Fruit fly (Drosophila melanogaster) whole organism, embryonic: ENCODE results near the gene Seipin.

ENCODE experiments used
- Atf6 ChIP-seq: fragments of 200-800 bp; sonication (Bioruptor generic); IDR thresholded peaks from 2 replicates; pipeline ENCODE4 v1.3.6; 2022; ENCODE audit warnings: missing biosample characterization, missing genetic modification characterization
- CG10543 ChIP-seq: fragments of 200-800 bp; sonication (Bioruptor generic); optimal IDR thresholded peaks from 3 replicates; lab custom pipeline; 2017; ENCODE audit warnings: missing biosample characterization, mild to moderate bottlenecking, missing genetic modification characterization, moderate library complexity
- CG11085 ChIP-seq: fragments of 200-800 bp; sonication (Bioruptor generic); IDR thresholded peaks from 2 replicates; pipeline ENCODE4 v1.3.6; 2022; ENCODE audit warnings: missing biosample characterization, missing genetic modification characterization
- CG11723 ChIP-seq: fragments of 200-800 bp; sonication (Bioruptor generic); optimal IDR thresholded peaks from 2 replicates; lab custom pipeline; 2017; ENCODE audit warnings: missing biosample characterization, mild to moderate bottlenecking, missing genetic modification characterization
- CG12155 ChIP-seq: fragments of 200-800 bp; sonication (Bioruptor generic); optimal IDR thresholded peaks from 3 replicates; lab custom pipeline; 2016; ENCODE audit warnings: missing biosample characterization, missing genetic modification characterization
- CG13296 ChIP-seq: fragments of 200-800 bp; sonication (Bioruptor generic); optimal IDR thresholded peaks from 3 replicates; lab custom pipeline; 2018; ENCODE audit warnings: missing biosample characterization, mild to moderate bottlenecking, missing genetic modification characterization
- CG13775 ChIP-seq: fragments of 200-800 bp; sonication (Bioruptor generic); optimal IDR thresholded peaks from 3 replicates; lab custom pipeline; 2017; ENCODE audit warnings: missing biosample characterization, mild to moderate bottlenecking, missing genetic modification characterization
- CG15269 ChIP-seq: fragments of 200-800 bp; sonication (Bioruptor generic); optimal IDR thresholded peaks from 2 replicates; lab custom pipeline; 2018; ENCODE audit warnings: missing biosample characterization, mild to moderate bottlenecking, missing genetic modification characterization, moderate library complexity
- CG17385 ChIP-seq: fragments of 200-800 bp; sonication (Bioruptor generic); optimal IDR thresholded peaks from 3 replicates; lab custom pipeline; 2018; ENCODE audit warnings: missing biosample characterization, mild to moderate bottlenecking, missing genetic modification characterization
- CG3163 ChIP-seq: fragments of 200-800 bp; sonication (Bioruptor generic); optimal IDR thresholded peaks from 3 replicates; lab custom pipeline; 2016; ENCODE audit warnings: missing biosample characterization, missing genetic modification characterization
- CG32532 ChIP-seq: fragments of 200-800 bp; sonication (Bioruptor generic); IDR thresholded peaks from 2 replicates; pipeline ENCODE4 v1.3.6; 2022; ENCODE audit warnings: missing biosample characterization, missing genetic modification characterization
- CG34224 ChIP-seq: fragments of 200-800 bp; sonication (Bioruptor generic); IDR thresholded peaks from 3 replicates; pipeline ENCODE4 v1.3.6; 2022; ENCODE audit warnings: missing biosample characterization, missing genetic modification characterization; ENCODE audit not compliant: partially characterized antibody
- CG3995 ChIP-seq: fragments of 200-800 bp; sonication (Bioruptor generic); optimal IDR thresholded peaks from 3 replicates; lab custom pipeline; 2016; ENCODE audit warnings: missing biosample characterization, missing genetic modification characterization
- CG7839 ChIP-seq: fragments of 200-800 bp; sonication (Bioruptor generic); optimal IDR thresholded peaks from 3 replicates; lab custom pipeline; 2018; ENCODE audit warnings: missing biosample characterization, mild to moderate bottlenecking, missing genetic modification characterization, moderate library complexity
- CG7928 ChIP-seq: fragments of 200-800 bp; sonication (Bioruptor generic); optimal IDR thresholded peaks from 2 replicates; lab custom pipeline; 2017; ENCODE audit warnings: missing biosample characterization, mild to moderate bottlenecking, missing genetic modification characterization
- CG8478 ChIP-seq: fragments of >200 bp; optimal IDR thresholded peaks from 2 replicates; lab custom pipeline; 2018
- CG9609 ChIP-seq: fragments of 200-800 bp; sonication (Bioruptor generic); optimal IDR thresholded peaks from 3 replicates; lab custom pipeline; 2016; ENCODE audit warnings: missing biosample characterization, missing genetic modification characterization
- Drgx ChIP-seq: fragments of 200-800 bp; sonication (Bioruptor generic); IDR thresholded peaks from 2 replicates; pipeline ENCODE4 v1.3.6; 2022; ENCODE audit warnings: missing biosample characterization, missing genetic modification characterization
- Hmr ChIP-seq: fragments of 200-800 bp; sonication (Bioruptor generic); optimal IDR thresholded peaks from 3 replicates; lab custom pipeline; 2017; ENCODE audit warnings: mild to moderate bottlenecking, missing biosample characterization, missing genetic modification reagents, missing genetic modification characterization
- Hr51 ChIP-seq, 2 experiments: fragments of 200-800 bp; sonication (Bioruptor generic); optimal IDR thresholded peaks; 2 replicates in 1 of 2; 3 replicates in 1 of 2; lab custom pipeline; 2016 to 2018; ENCODE audit warnings: missing biosample characterization in 2 of 2, missing genetic modification characterization in 2 of 2, mild to moderate bottlenecking in 1 of 2, moderate library complexity in 1 of 2
- aop ChIP-seq: fragments of 200-800 bp; sonication (Bioruptor generic); IDR thresholded peaks from 2 replicates; pipeline ENCODE4 v1.3.6; 2022; ENCODE audit warnings: missing biosample characterization, missing genetic modification characterization
- corto ChIP-seq: fragments of 200-800 bp; sonication (Bioruptor generic); optimal IDR thresholded peaks from 2 replicates; lab custom pipeline; 2016; ENCODE audit warnings: missing biosample characterization, mild to moderate bottlenecking, missing genetic modification characterization, moderate library complexity
- crol ChIP-seq: fragments of 200-800 bp; sonication (Bioruptor generic); IDR thresholded peaks from 2 replicates; pipeline ENCODE4 v1.3.6; 2022; ENCODE audit warnings: missing biosample characterization, missing genetic modification characterization
- disco-r ChIP-seq: fragments of 200-800 bp; sonication (Bioruptor generic); optimal IDR thresholded peaks from 2 replicates; lab custom pipeline; 2016; ENCODE audit warnings: missing biosample characterization, missing genetic modification characterization
- dmrt99B ChIP-seq: fragments of 200-800 bp; sonication (Bioruptor generic); optimal IDR thresholded peaks from 2 replicates; lab custom pipeline; 2018; ENCODE audit warnings: missing biosample characterization, mild to moderate bottlenecking, missing genetic modification characterization, moderate library complexity
- dysf ChIP-seq: fragments of 200-800 bp; sonication (Bioruptor generic); IDR thresholded peaks from 3 replicates; pipeline ENCODE4 v1.3.6; 2022; ENCODE audit warnings: missing biosample characterization, missing genetic modification characterization
- emc ChIP-seq: fragments of 200-800 bp; sonication (Bioruptor generic); optimal IDR thresholded peaks from 2 replicates; lab custom pipeline; 2016; ENCODE audit warnings: missing biosample characterization, missing genetic modification characterization
- esg ChIP-seq: fragments of 200-800 bp; sonication (Bioruptor generic); conservative IDR thresholded peaks from 2 replicates; pipeline ENCODE4 v1.3.6; 2022; ENCODE audit warnings: missing biosample characterization, missing genetic modification characterization
- ftz-f1 ChIP-seq: fragments of 200-800 bp; sonication (Bioruptor generic); optimal IDR thresholded peaks from 2 replicates; lab custom pipeline; 2016; ENCODE audit warnings: missing biosample characterization, missing genetic modification characterization
- grn ChIP-seq: fragments of 200-800 bp; sonication (Bioruptor generic); optimal IDR thresholded peaks from 3 replicates; lab custom pipeline; 2017; ENCODE audit warnings: missing biosample characterization, missing genetic modification characterization
- gro ChIP-seq: fragments of 200-800 bp; sonication (Bioruptor generic); optimal IDR thresholded peaks from 2 replicates; lab custom pipeline; 2016; ENCODE audit warnings: missing biosample characterization, missing genetic modification characterization
- lab ChIP-seq: fragments of 200-800 bp; sonication (Bioruptor generic); optimal IDR thresholded peaks from 3 replicates; lab custom pipeline; 2017; ENCODE audit warnings: missing biosample characterization, missing genetic modification characterization, mild to moderate bottlenecking, moderate library complexity, missing genetic modification reagents
- lilli ChIP-seq: fragments of 200-800 bp; sonication (Bioruptor generic); optimal IDR thresholded peaks from 3 replicates; lab custom pipeline; 2016; ENCODE audit warnings: missing biosample characterization, missing genetic modification characterization
- nom ChIP-seq: fragments of 200-800 bp; sonication (Bioruptor generic); optimal IDR thresholded peaks from 2 replicates; lab custom pipeline; 2017; ENCODE audit warnings: missing biosample characterization, missing genetic modification characterization, mild to moderate bottlenecking, moderate library complexity, missing genetic modification reagents
- pfk ChIP-seq: fragments of 200-800 bp; sonication (Bioruptor generic); optimal IDR thresholded peaks from 2 replicates; lab custom pipeline; 2018; ENCODE audit warnings: missing biosample characterization, mild to moderate bottlenecking, missing genetic modification characterization, moderate library complexity
- prd ChIP-seq, 3 experiments: fragments of >200 bp in 2 of 3; fragments of 200-800 bp in 1 of 3; sonication (Bioruptor generic) in 1 of 3; optimal IDR thresholded peaks in 2 of 3; IDR thresholded peaks in 1 of 3; 2 replicates in 2 of 3; 3 replicates in 1 of 3; pipeline versions ENCODE4 v1.3.6 to Lab custom; 2017 to 2022; ENCODE audit warnings: missing biosample characterization in 1 of 3, missing genetic modification characterization in 1 of 3
- ranshi ChIP-seq: fragments of 200-800 bp; sonication (Bioruptor generic); IDR thresholded peaks from 2 replicates; pipeline ENCODE4 v1.3.6; 2022; ENCODE audit warnings: missing biosample characterization, missing genetic modification characterization
- row ChIP-seq: fragments of 200-800 bp; sonication (Bioruptor generic); IDR thresholded peaks from 3 replicates; pipeline ENCODE4 v1.3.6; 2022; ENCODE audit warnings: missing biosample characterization, missing genetic modification characterization
- sens ChIP-seq: fragments of 200-800 bp; sonication (Bioruptor generic); peaks from one replicate; lab custom pipeline; 2016; ENCODE audit warnings: missing biosample characterization, missing genetic modification characterization
- seq ChIP-seq: fragments of 200-800 bp; sonication (Bioruptor generic); IDR thresholded peaks from 2 replicates; pipeline ENCODE4 v1.3.6; 2022; ENCODE audit warnings: missing biosample characterization, missing genetic modification characterization
- tin ChIP-seq: fragments of 200-800 bp; sonication (Bioruptor generic); optimal IDR thresholded peaks from 3 replicates; lab custom pipeline; 2016; ENCODE audit warnings: missing biosample characterization, missing genetic modification characterization
- unc-4 ChIP-seq: fragments of 200-800 bp; sonication (Bioruptor generic); IDR thresholded peaks from 2 replicates; pipeline ENCODE4 v1.3.6; 2022; ENCODE audit warnings: missing biosample characterization, missing genetic modification characterization; ENCODE audit not compliant: partially characterized antibody
- unpg ChIP-seq: fragments of 200-800 bp; sonication (Bioruptor generic); optimal IDR thresholded peaks from 3 replicates; lab custom pipeline; 2018; ENCODE audit warnings: missing biosample characterization, mild to moderate bottlenecking, missing genetic modification characterization, moderate library complexity
- yki ChIP-seq: fragments of >200 bp; optimal IDR thresholded peaks from 3 replicates; lab custom pipeline; 2018
- zen2 ChIP-seq: fragments of 200-800 bp; sonication (Bioruptor generic); IDR thresholded peaks from 3 replicates; pipeline ENCODE4 v1.3.6; 2022; ENCODE audit warnings: missing biosample characterization, missing genetic modification characterization; ENCODE audit not compliant: partially characterized antibody
- zf30C ChIP-seq: fragments of 200-800 bp; sonication (Bioruptor generic); optimal IDR thresholded peaks from 3 replicates; lab custom pipeline; 2018; ENCODE audit warnings: missing biosample characterization, mild to moderate bottlenecking, missing genetic modification characterization
- zfh2 ChIP-seq: fragments of 200-800 bp; sonication (Bioruptor generic); optimal IDR thresholded peaks from 2 replicates; lab custom pipeline; 2016; ENCODE audit warnings: missing biosample characterization, missing genetic modification characterization

Gene Seipin

DNA sequence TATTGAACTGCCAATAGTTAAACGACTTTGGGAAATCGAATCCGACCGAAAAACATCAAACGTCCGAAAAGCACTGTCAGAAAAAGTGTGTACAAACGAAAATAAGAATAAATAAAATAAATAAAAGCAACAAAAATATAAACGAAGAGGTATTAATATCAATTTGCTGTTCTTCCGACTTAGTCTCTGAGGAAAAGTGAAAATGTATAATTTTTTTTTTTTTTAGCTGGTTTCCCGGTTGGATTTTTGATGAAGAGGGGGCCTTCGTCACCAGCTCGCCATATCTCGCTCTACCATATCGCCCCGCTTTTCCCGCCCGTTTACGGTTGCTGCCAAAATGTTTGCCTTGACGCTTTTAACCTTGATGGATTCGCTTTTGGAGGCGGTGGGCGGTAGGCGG is 19.0 kb downstream of the Seipin start (continued):
- peak; percentile 52 for TF ChIP-seq row (GFP tag; lab: Robert Waterston, UW)
- TF ChIP-seq dysf (GFP tag; lab: Robert Waterston, UW): 0 out of 3 replicates have a peak, but pooled peaks have one; percentile 42
- no peak for TF ChIP-seq seq
- peak; percentile 39; the same call in 1 of the 2 replicates for TF ChIP-seq CG32532 (GFP tag; lab: Robert Waterston, UW)
- TF ChIP-seq CG7928 (GFP tag; lab: Kevin White, UChicago): no peak
- TF ChIP-seq Atf6 (GFP tag; lab: Robert Waterston, UW): peak; percentile 24; the same call in 1 of the 2 replicates
- TF ChIP-seq sens: peak; percentile 15
- peak; percentile 17 for TF ChIP-seq zfh2 (GFP tag; lab: Kevin White, UChicago)
- no peak for TF ChIP-seq prd (optimal IDR thresholded peaks at IDR 0.05; lab: Kevin White, UChicago)
- peak; percentile 31; the same call in 1 of the 3 replicates for TF ChIP-seq prd (GFP tag; IDR thresholded peaks at IDR 0.05; lab: Robert Waterston, UW)
- TF ChIP-seq esg (GFP tag; lab: Robert Waterston, UW): 0 out of 2 replicates have a peak, but pooled peaks have one; percentile 12
- peak; percentile 11 for TF ChIP-seq CG15269 (tag; lab: Kevin White, UChicago)
- no peak for TF ChIP-seq CG9609 (GFP tag; lab: Kevin White, UChicago)
- TF ChIP-seq CG12155 (GFP tag; lab: Kevin White, UChicago): peak; percentile 3
- TF ChIP-seq lilli (GFP tag; lab: Kevin White, UChicago): peak; percentile 6
- TF ChIP-seq unpg (GFP tag; lab: Kevin White, UChicago): peak; percentile 13
- peak; percentile 18 for TF ChIP-seq dmrt99B (tag; lab: Kevin White, UChicago)
- TF ChIP-seq ftz-f1 (GFP tag; lab: Kevin White, UChicago): peak; percentile 54
- TF ChIP-seq CG7839 (tag; lab: Kevin White, UChicago): peak; percentile 10
- no peak for TF ChIP-seq ranshi
- peak; percentile 29 for TF ChIP-seq Hmr (GFP tag; lab: Kevin White, UChicago)
- TF ChIP-seq lab (GFP tag; lab: Kevin White, UChicago): peak; percentile 49

DNA sequence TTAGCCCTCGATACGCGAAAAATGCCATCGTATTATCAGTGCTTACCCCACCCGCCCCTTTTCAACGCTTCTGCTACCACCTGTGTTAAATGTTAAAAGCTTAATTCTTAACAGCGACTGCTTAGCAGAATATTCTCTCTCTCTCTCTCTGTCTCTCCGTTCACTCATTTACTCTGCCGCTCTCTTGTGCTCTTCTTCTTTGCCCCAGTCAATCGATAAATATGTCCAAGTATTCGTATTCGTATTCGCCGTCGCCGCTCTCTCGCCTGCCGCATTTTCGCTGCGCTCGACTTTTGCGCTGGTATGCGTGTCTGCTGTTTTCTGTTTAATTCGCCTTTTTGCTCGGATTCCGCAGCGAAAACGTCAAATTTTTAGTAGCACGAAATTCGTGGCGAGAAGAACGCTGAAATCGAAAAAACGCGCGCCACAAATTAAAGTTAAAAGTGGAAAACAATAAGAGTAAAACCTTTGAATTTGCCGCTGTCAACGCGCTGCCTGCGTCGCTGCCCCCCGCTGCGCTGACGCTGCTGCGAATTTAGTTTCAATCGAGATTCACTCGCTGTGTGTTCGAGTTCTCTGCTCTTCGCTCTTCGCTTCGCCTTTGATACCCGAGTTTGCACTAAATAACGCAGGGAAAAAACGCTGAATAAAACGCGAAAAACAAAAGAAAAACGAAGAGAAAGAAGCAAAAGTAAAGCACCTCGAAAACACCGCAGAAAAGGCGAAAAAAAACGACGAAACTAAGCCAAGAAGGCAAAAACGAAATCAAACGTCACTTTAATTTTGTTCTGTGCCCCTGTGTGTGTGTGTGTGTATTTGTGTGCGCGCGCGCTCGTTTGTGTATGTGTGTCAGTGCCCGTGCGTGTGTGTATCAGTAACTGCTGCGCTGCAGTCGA is 23.1 kb downstream of the Seipin start:
- TF ChIP-seq CG13296 (GFP tag; lab: Kevin White, UChicago) (peak; percentile 7), tin (GFP tag; lab: Kevin White, UChicago) (no peak), corto (peak; percentile 50), CG17385 (GFP tag; lab: Kevin White, UChicago) (peak; percentile 93), CG3163 (GFP tag; lab: Kevin White, UChicago) (peak; percentile 11), gro (GFP tag; lab: Kevin White, UChicago) (peak; percentile 2), CG3995 (no peak), crol (GFP tag; lab: Robert Waterston, UW) (peak; percentile 75), zen2 (GFP tag; lab: Robert Waterston, UW) (peak; percentile 65; the same call in 1 of the 3 replicates), CG34224 (GFP tag; lab: Robert Waterston, UW) (peak; percentile 60), disco-r (GFP tag; lab: Kevin White, UChicago) (no peak), CG13775 (GFP tag; lab: Kevin White, UChicago) (no peak), yki (peak; percentile 84), unc-4 (GFP tag; lab: Robert Waterston, UW) (0 out of 2 replicates have a peak, but pooled peaks have one; percentile 41), grn (GFP tag; lab: Kevin White, UChicago) (no peak), Hr51 (GFP tag; optimal IDR thresholded peaks at IDR 0.05; lab: Kevin White, UChicago) (peak in 1 of 2 experiments; percentile 18), emc (GFP tag; lab: Kevin White, UChicago) (no peak), CG11723 (GFP tag; lab: Kevin White, UChicago) (no peak), aop (GFP tag; lab: Robert Waterston, UW) (no peak), Drgx (peak; percentile 28; the same call in 1 of the 2 replicates), pfk (GFP tag; lab: Kevin White, UChicago) (peak; percentile 40), CG10543 (GFP tag; lab: Kevin White, UChicago) (peak; percentile 37), CG11085 (GFP tag; lab: Robert Waterston, UW) (no peak), zf30C (GFP tag; lab: Kevin White, UChicago) (peak; percentile 50), nom (GFP tag; lab: Kevin White, UChicago) (peak; percentile 57), CG8478 (lab: Kevin White, UChicago) (peak; percentile 62)
